Fruit fly (Drosophila melanogaster) whole organism, embryonic: ENCODE results near the gene rno.

ENCODE experiments used
- Adf1 ChIP-seq: fragments of 200-800 bp; sonication (Bioruptor generic); IDR thresholded peaks from 2 replicates; pipeline ENCODE4 v1.3.6; 2022; ENCODE audit warnings: missing biosample characterization, missing genetic modification characterization
- CG10267 ChIP-seq: fragments of 200-800 bp; sonication (Bioruptor generic); optimal IDR thresholded peaks from 2 replicates; lab custom pipeline; 2018; ENCODE audit warnings: missing biosample characterization, mild to moderate bottlenecking, missing genetic modification characterization, moderate library complexity
- CG10462 ChIP-seq: fragments of 200-800 bp; sonication (Bioruptor generic); optimal IDR thresholded peaks from 2 replicates; lab custom pipeline; 2016; ENCODE audit warnings: missing biosample characterization, missing genetic modification characterization
- CG10565 ChIP-seq: fragments of 200-800 bp; sonication (Bioruptor generic); optimal IDR thresholded peaks from 3 replicates; lab custom pipeline; 2016; ENCODE audit warnings: missing biosample characterization, mild to moderate bottlenecking, missing genetic modification characterization
- CG12219 ChIP-seq: fragments of 200-800 bp; sonication (Bioruptor generic); optimal IDR thresholded peaks from 3 replicates; lab custom pipeline; 2018; ENCODE audit warnings: missing biosample characterization, mild to moderate bottlenecking, missing genetic modification characterization
- CG13624 ChIP-seq: fragments of 200-800 bp; sonication (Bioruptor generic); optimal IDR thresholded peaks from 2 replicates; lab custom pipeline; 2016; ENCODE audit warnings: missing biosample characterization, missing genetic modification characterization
- CG16813 ChIP-seq: fragments of 200-800 bp; sonication (Bioruptor generic); IDR thresholded peaks from 3 replicates; pipeline ENCODE4 v1.3.6; 2022; ENCODE audit warnings: missing biosample characterization, missing genetic modification characterization; ENCODE audit not compliant: partially characterized antibody
- CG17385 ChIP-seq: fragments of 200-800 bp; sonication (Bioruptor generic); optimal IDR thresholded peaks from 3 replicates; lab custom pipeline; 2018; ENCODE audit warnings: missing biosample characterization, mild to moderate bottlenecking, missing genetic modification characterization
- CG17802 ChIP-seq: fragments of 200-800 bp; sonication (Bioruptor generic); optimal IDR thresholded peaks from 2 replicates; lab custom pipeline; 2018; ENCODE audit warnings: missing biosample characterization, mild to moderate bottlenecking, missing genetic modification characterization, moderate library complexity
- CG17912 ChIP-seq: fragments of 200-800 bp; sonication (Bioruptor generic); optimal IDR thresholded peaks from 2 replicates; lab custom pipeline; 2018; ENCODE audit warnings: missing biosample characterization, mild to moderate bottlenecking, missing genetic modification characterization
- CG2875 ChIP-seq: fragments of 200-800 bp; sonication (Bioruptor generic); optimal IDR thresholded peaks from 2 replicates; lab custom pipeline; 2017; ENCODE audit warnings: missing biosample characterization, mild to moderate bottlenecking, missing genetic modification characterization, missing genetic modification reagents
- CG32532 ChIP-seq: fragments of 200-800 bp; sonication (Bioruptor generic); IDR thresholded peaks from 2 replicates; pipeline ENCODE4 v1.3.6; 2022; ENCODE audit warnings: missing biosample characterization, missing genetic modification characterization
- CG4328 ChIP-seq: fragments of 200-800 bp; sonication (Bioruptor generic); optimal IDR thresholded peaks from 3 replicates; lab custom pipeline; 2017; ENCODE audit warnings: missing biosample characterization, missing genetic modification reagents, missing genetic modification characterization
- CG6254 ChIP-seq: fragments of 200-800 bp; sonication (Bioruptor generic); optimal IDR thresholded peaks from 3 replicates; lab custom pipeline; 2017; ENCODE audit warnings: mild to moderate bottlenecking, missing biosample characterization, missing genetic modification reagents, missing genetic modification characterization
- CG6689 ChIP-seq: fragments of 200-800 bp; sonication (Bioruptor generic); IDR thresholded peaks from 2 replicates; pipeline ENCODE4 v1.3.6; 2022; ENCODE audit warnings: missing biosample characterization, missing genetic modification characterization
- CG8281 ChIP-seq: fragments of 200-800 bp; sonication (Bioruptor generic); optimal IDR thresholded peaks from 2 replicates; lab custom pipeline; 2018; ENCODE audit warnings: missing biosample characterization, mild to moderate bottlenecking, missing genetic modification characterization, moderate library complexity
- CrebB ChIP-seq: fragments of 200-800 bp; sonication (Bioruptor generic); optimal IDR thresholded peaks from 3 replicates; lab custom pipeline; 2018; ENCODE audit warnings: missing biosample characterization, mild to moderate bottlenecking, missing genetic modification characterization
- Ets97D ChIP-seq: fragments of 200-800 bp; sonication (Bioruptor generic); optimal IDR thresholded peaks from 3 replicates; lab custom pipeline; 2016; ENCODE audit warnings: missing biosample characterization, missing genetic modification characterization
- Fer1 ChIP-seq: fragments of 200-800 bp; sonication (Bioruptor generic); optimal IDR thresholded peaks from 2 replicates; lab custom pipeline; 2017; ENCODE audit warnings: missing biosample characterization, mild to moderate bottlenecking, missing genetic modification characterization
- GATAe ChIP-seq: fragments of 200-800 bp; sonication (Bioruptor generic); conservative IDR thresholded peaks from 2 replicates; pipeline ENCODE4 v1.3.6; 2022; ENCODE audit warnings: missing biosample characterization, missing genetic modification characterization
- Gug ChIP-seq: fragments of 200-800 bp; sonication (Bioruptor generic); IDR thresholded peaks from 4 replicates; pipeline ENCODE4 v1.3.6; 2022; ENCODE audit warnings: missing biosample characterization, missing genetic modification characterization
- HLH4C ChIP-seq: fragments of 200-800 bp; sonication (Bioruptor generic); IDR thresholded peaks from 3 replicates; pipeline ENCODE4 v1.3.6; 2022; ENCODE audit warnings: missing biosample characterization, missing genetic modification characterization; ENCODE audit not compliant: partially characterized antibody
- HLH54F ChIP-seq: fragments of 200-800 bp; sonication (Bioruptor generic); optimal IDR thresholded peaks from 3 replicates; lab custom pipeline; 2016; ENCODE audit warnings: missing biosample characterization, missing genetic modification characterization
- Hr78 ChIP-seq, 2 experiments: fragments of 200-800 bp in 1 of 2; fragments of >200 bp in 1 of 2; sonication (Bioruptor generic) in 1 of 2; optimal IDR thresholded peaks; 2 replicates each; lab custom pipeline; 2017 to 2019; ENCODE audit warnings: missing biosample characterization in 2 of 2, missing genetic modification characterization in 2 of 2, mild to moderate bottlenecking in 1 of 2, moderate library complexity in 1 of 2
- MBD-R2 ChIP-seq: fragments of 200-800 bp; sonication (Bioruptor generic); IDR thresholded peaks from 2 replicates; pipeline ENCODE4 v1.3.6; 2022; ENCODE audit warnings: missing biosample characterization, missing genetic modification characterization
- Max ChIP-seq: fragments of 200-800 bp; sonication (Bioruptor generic); optimal IDR thresholded peaks from 2 replicates; lab custom pipeline; 2016; ENCODE audit warnings: missing biosample characterization, mild to moderate bottlenecking, missing genetic modification characterization
- Nf-YC ChIP-seq: fragments of 200-800 bp; optimal IDR thresholded peaks from 3 replicates; lab custom pipeline; 2019; ENCODE audit warnings: missing biosample characterization, mild to moderate bottlenecking, missing genetic modification characterization, moderate library complexity
- NfI ChIP-seq: fragments of 200-800 bp; sonication (Bioruptor generic); optimal IDR thresholded peaks from 3 replicates; lab custom pipeline; 2018; ENCODE audit warnings: missing biosample characterization, mild to moderate bottlenecking, missing genetic modification characterization, moderate library complexity
- Scr ChIP-seq: fragments of 200-800 bp; sonication (Bioruptor generic); IDR thresholded peaks from 2 replicates; pipeline ENCODE4 v1.3.6; 2022; ENCODE audit warnings: missing biosample characterization, missing genetic modification characterization; ENCODE audit not compliant: partially characterized antibody
- Sry-δ ChIP-seq: fragments of 200-800 bp; sonication (Bioruptor generic); optimal IDR thresholded peaks from 2 replicates; lab custom pipeline; 2016; ENCODE audit warnings: missing biosample characterization, missing genetic modification characterization
- Ssrp ChIP-seq: fragments of 200-800 bp; sonication (Bioruptor generic); optimal IDR thresholded peaks from 2 replicates; lab custom pipeline; 2018; ENCODE audit warnings: missing biosample characterization, mild to moderate bottlenecking, missing genetic modification characterization, moderate library complexity
- Stat92E ChIP-seq, 3 experiments: fragments of >200 bp in 2 of 3; fragments of 200-800 bp in 1 of 3; sonication (Bioruptor generic) in 1 of 3; optimal IDR thresholded peaks; 2 replicates each; lab custom pipeline; 2017 to 2019; ENCODE audit warnings: missing biosample characterization in 3 of 3, missing genetic modification characterization in 3 of 3, mild to moderate bottlenecking in 1 of 3, moderate library complexity in 1 of 3
- Taf1 ChIP-seq: fragments of 200-800 bp; sonication (Bioruptor generic); IDR thresholded peaks from 2 replicates; pipeline ENCODE4 v1.3.6; 2022; ENCODE audit warnings: missing biosample characterization, missing genetic modification characterization
- Usf ChIP-seq: fragments of 200-800 bp; sonication (Bioruptor generic); optimal IDR thresholded peaks from 2 replicates; lab custom pipeline; 2017; ENCODE audit warnings: missing genotype, missing biosample characterization, missing genetic modification characterization
- ac ChIP-seq: fragments of 200-800 bp; sonication (Bioruptor generic); optimal IDR thresholded peaks from 3 replicates; lab custom pipeline; 2017; ENCODE audit warnings: missing biosample characterization, mild to moderate bottlenecking, missing genetic modification characterization
- ase ChIP-seq: fragments of 200-800 bp; sonication (Bioruptor generic); IDR thresholded peaks from 3 replicates; pipeline ENCODE4 v1.3.6; 2022; ENCODE audit warnings: missing biosample characterization, missing genetic modification characterization
- chinmo ChIP-seq: fragments of 200-800 bp; sonication (Bioruptor generic); IDR thresholded peaks from 4 replicates; pipeline ENCODE4 v1.3.6; 2022; ENCODE audit warnings: missing biosample characterization, missing genetic modification characterization; ENCODE audit not compliant: partially characterized antibody
- ci ChIP-seq: fragments of 200-800 bp; sonication (Bioruptor generic); IDR thresholded peaks from 3 replicates; pipeline ENCODE4 v1.3.6; 2022; ENCODE audit warnings: missing biosample characterization, missing genetic modification characterization
- disco-r ChIP-seq: fragments of 200-800 bp; sonication (Bioruptor generic); optimal IDR thresholded peaks from 2 replicates; lab custom pipeline; 2016; ENCODE audit warnings: missing biosample characterization, missing genetic modification characterization
- grn ChIP-seq: fragments of 200-800 bp; sonication (Bioruptor generic); optimal IDR thresholded peaks from 3 replicates; lab custom pipeline; 2017; ENCODE audit warnings: missing biosample characterization, missing genetic modification characterization
- jing ChIP-seq: fragments of 200-800 bp; sonication (Bioruptor generic); optimal IDR thresholded peaks from 2 replicates; lab custom pipeline; 2018; ENCODE audit warnings: missing biosample characterization, mild to moderate bottlenecking, missing genetic modification characterization
- lbe ChIP-seq: fragments of 200-800 bp; sonication (Bioruptor generic); optimal IDR thresholded peaks from 2 replicates; lab custom pipeline; 2016; ENCODE audit warnings: missing biosample characterization, mild to moderate bottlenecking, missing genetic modification characterization
- oc ChIP-seq: fragments of 200-800 bp; sonication (Bioruptor generic); optimal IDR thresholded peaks from 2 replicates; lab custom pipeline; 2018; ENCODE audit warnings: missing biosample characterization, mild to moderate bottlenecking, missing genetic modification characterization, moderate library complexity
- pb ChIP-seq: fragments of 200-800 bp; sonication (Bioruptor generic); optimal IDR thresholded peaks from 3 replicates; lab custom pipeline; 2016; ENCODE audit warnings: missing biosample characterization, missing genetic modification characterization
- salm ChIP-seq: fragments of 200-800 bp; sonication (Bioruptor generic); optimal IDR thresholded peaks from 2 replicates; lab custom pipeline; 2018; ENCODE audit warnings: missing biosample characterization, mild to moderate bottlenecking, missing genetic modification characterization
- sens ChIP-seq: fragments of 200-800 bp; sonication (Bioruptor generic); peaks from one replicate; lab custom pipeline; 2016; ENCODE audit warnings: missing biosample characterization, missing genetic modification characterization
- tap ChIP-seq: fragments of 200-800 bp; optimal IDR thresholded peaks from 3 replicates; lab custom pipeline; 2019; ENCODE audit warnings: missing biosample characterization, mild to moderate bottlenecking, missing genetic modification characterization, moderate library complexity

The rno gene

dm6 chr3L:223019-223902 is 23.7 kb upstream of the rno start, which contains the start of the genes pyx and CG33229 (continued):
- TF ChIP-seq CG10565: peak; percentile 32
- TF ChIP-seq CG2875 (GFP tag; lab: Kevin White, UChicago): peak; percentile 33
- peak; percentile 86 for TF ChIP-seq Usf (GFP tag; lab: Kevin White, UChicago)
- peak; percentile 80; the same call in 1 of the 2 replicates for TF ChIP-seq CG6689 (GFP tag; lab: Robert Waterston, UW)
- TF ChIP-seq Adf1 (GFP tag; lab: Robert Waterston, UW): no peak
- peak; percentile 82 for TF ChIP-seq Ssrp (tag; lab: Kevin White, UChicago)
- no peak for TF ChIP-seq GATAe (GFP tag; lab: Robert Waterston, UW)
- peak in 1 of 2 experiments; percentile 40 for TF ChIP-seq Hr78 (GFP tag; optimal IDR thresholded peaks at IDR 0.05; lab: Kevin White, UChicago)
- TF ChIP-seq Gug (GFP tag; lab: Robert Waterston, UW): peak; percentile 83
- TF ChIP-seq CG17385: peak; percentile 68
- peak; percentile 55 for TF ChIP-seq Fer1 (GFP tag; lab: Kevin White, UChicago)
- TF ChIP-seq chinmo (GFP tag; lab: Robert Waterston, UW): no peak
- peak; percentile 77 for TF ChIP-seq CG4328 (GFP tag; lab: Kevin White, UChicago)
- peak; percentile 75 for TF ChIP-seq disco-r (GFP tag; lab: Kevin White, UChicago)
- TF ChIP-seq Taf1: no peak; the same call in 1 of the 2 replicates
- TF ChIP-seq CG13624 (GFP tag; lab: Kevin White, UChicago): peak; percentile 71
- TF ChIP-seq Scr (GFP tag; lab: Robert Waterston, UW): peak; percentile 19; the same call in 1 of the 2 replicates
- TF ChIP-seq CG6254 (GFP tag; lab: Kevin White, UChicago): peak; percentile 33
- peak; percentile 21 for TF ChIP-seq grn (GFP tag; lab: Kevin White, UChicago)
- TF ChIP-seq CrebB: peak; percentile 14
- TF ChIP-seq ase: peak; percentile 71
- TF ChIP-seq NfI (GFP tag; lab: Kevin White, UChicago): peak; percentile 88
- TF ChIP-seq oc (tag; lab: Kevin White, UChicago): peak; percentile 72
- TF ChIP-seq CG10267 (tag; lab: Kevin White, UChicago): peak; percentile 74
- no peak for TF ChIP-seq Stat92E (GFP tag; optimal IDR thresholded peaks at IDR 0.05; lab: Kevin White, UChicago)
- peak; percentile 70 for TF ChIP-seq Ets97D (GFP tag; lab: Kevin White, UChicago)
- TF ChIP-seq CG10462 (GFP tag; lab: Kevin White, UChicago): peak; percentile 47
- no peak for TF ChIP-seq lbe
- TF ChIP-seq CG32532 (GFP tag; lab: Robert Waterston, UW): peak; percentile 93
- peak; percentile 69 for TF ChIP-seq CG8281 (tag; lab: Kevin White, UChicago)
- TF ChIP-seq Max (GFP tag; lab: Kevin White, UChicago): peak; percentile 82
- TF ChIP-seq jing: no peak
- peak; percentile 44 for TF ChIP-seq pb (GFP tag; lab: Kevin White, UChicago)
- peak; percentile 28 for TF ChIP-seq salm (tag; lab: Kevin White, UChicago)
- TF ChIP-seq CG17912: peak; percentile 67
- TF ChIP-seq Sry-δ: peak; percentile 49
- TF ChIP-seq ac (GFP tag; lab: Kevin White, UChicago): no peak
- peak; percentile 94 for TF ChIP-seq HLH54F (GFP tag; lab: Kevin White, UChicago)
- TF ChIP-seq CG12219 (GFP tag; lab: Kevin White, UChicago): peak; percentile 61
- peak; percentile 81 for TF ChIP-seq Nf-YC
- TF ChIP-seq CG16813 (GFP tag; lab: Robert Waterston, UW): no peak
- peak; percentile 35 for TF ChIP-seq CG17802 (tag; lab: Kevin White, UChicago)
- peak; percentile 62 for TF ChIP-seq tap (tag; lab: Kevin White, UChicago)
- TF ChIP-seq ci (GFP tag; lab: Robert Waterston, UW): peak; percentile 64
- TF ChIP-seq HLH4C (GFP tag; lab: Robert Waterston, UW): 0 out of 3 replicates have a peak, but pooled peaks have one; percentile 46
- TF ChIP-seq MBD-R2 (GFP tag; lab: Robert Waterston, UW): peak; percentile 51; the same call in 1 of the 2 replicates
- TF ChIP-seq sens (GFP tag; lab: Kevin White, UChicago): peak; percentile 96
